Worm (Caenorhabditis elegans) whole organism, L2 larva: ENCODE data around the gene T11F9.21.
A peak's percentile ranks its signal among the peaks of the same experiment; 100 is the strongest.

ENCODE experiments used
- C34F6.9 ChIP-seq: fragments of 150-350 bp; optimal IDR thresholded peaks from 2 replicates; lab custom pipeline; 2014; ENCODE audit warnings: missing biosample characterization, missing genetic modification characterization
- F13H6.1 ChIP-seq: sonication (generic microtip); optimal IDR thresholded peaks from 2 replicates; lab custom pipeline; 2016; ENCODE audit warnings: missing genetic modification characterization, missing compliant biosample characterization
- R02D3.7 ChIP-seq: fragments of 150-350 bp; optimal IDR thresholded peaks from 2 replicates; lab custom pipeline; 2014; ENCODE audit warnings: missing biosample characterization, missing genetic modification characterization
- Y55F3AM.14 ChIP-seq: fragments of 200-800 bp; sonication (Bioruptor generic); optimal IDR thresholded peaks from 2 replicates; lab custom pipeline; 2018; ENCODE audit warnings: mild to moderate bottlenecking, missing genetic modification characterization, missing compliant biosample characterization
- ZK546.5 ChIP-seq: sonication (generic microtip); optimal IDR thresholded peaks from 2 replicates; lab custom pipeline; 2017; ENCODE audit warnings: missing biosample characterization, missing genetic modification characterization
- alr-1 ChIP-seq: fragments of 150-350 bp; optimal IDR thresholded peaks from 2 replicates; lab custom pipeline; 2014; ENCODE audit warnings: missing biosample characterization, missing genetic modification characterization
- aly-2 ChIP-seq: fragments of 150-350 bp; optimal IDR thresholded peaks from 2 replicates; lab custom pipeline; 2014; ENCODE audit warnings: missing biosample characterization, missing genetic modification characterization
- ama-1 ChIP-seq: fragments of 150-350 bp; optimal IDR thresholded peaks from 2 replicates; lab custom pipeline; 2018; ENCODE audit warnings: inconsistent platforms
- blmp-1 ChIP-seq: sonication (generic microtip); optimal IDR thresholded peaks from 2 replicates; lab custom pipeline; 2017; ENCODE audit warnings: missing genetic modification characterization, mild to moderate bottlenecking, missing compliant biosample characterization, antibody characterized with exemption, moderate library complexity; ENCODE audit not compliant: insufficient read depth
- ceh-16 ChIP-seq: fragments of 150-350 bp; optimal IDR thresholded peaks from 2 replicates; lab custom pipeline; 2014; ENCODE audit warnings: missing biosample characterization, missing genetic modification characterization
- ceh-82 ChIP-seq: fragments of 150-350 bp; optimal IDR thresholded peaks from 2 replicates; lab custom pipeline; 2014; ENCODE audit warnings: missing biosample characterization, missing genetic modification characterization
- crh-2 ChIP-seq: sonication (generic microtip); optimal IDR thresholded peaks from 2 replicates; lab custom pipeline; 2017; ENCODE audit warnings: missing biosample characterization, missing genetic modification characterization
- dmd-4 ChIP-seq: sonication (generic microtip); optimal IDR thresholded peaks from 2 replicates; lab custom pipeline; 2017; ENCODE audit warnings: missing biosample characterization, missing genetic modification characterization
- egl-27 ChIP-seq: sonication (generic microtip); optimal IDR thresholded peaks from 3 replicates; lab custom pipeline; 2017; ENCODE audit warnings: missing biosample characterization, missing genetic modification reagents, missing genetic modification characterization
- elt-1 ChIP-seq: fragments of 150-350 bp; optimal IDR thresholded peaks from 2 replicates; lab custom pipeline; 2014; ENCODE audit warnings: missing biosample characterization, missing genetic modification characterization
- elt-3 ChIP-seq: sonication (generic microtip); optimal IDR thresholded peaks from 2 replicates; lab custom pipeline; 2017; ENCODE audit warnings: missing biosample characterization, missing genetic modification characterization
- fos-1 ChIP-seq: fragments of 150-350 bp; optimal IDR thresholded peaks from 2 replicates; lab custom pipeline; 2014; ENCODE audit warnings: missing biosample characterization, missing genetic modification characterization
- gmeb-1 ChIP-seq: fragments of 150-350 bp; optimal IDR thresholded peaks from 2 replicates; lab custom pipeline; 2014; ENCODE audit warnings: missing biosample characterization, missing genetic modification characterization
- lin-11 ChIP-seq: fragments of 150-350 bp; sonication (generic microtip); optimal IDR thresholded peaks from 2 replicates; lab custom pipeline; 2014; ENCODE audit warnings: missing biosample characterization, missing genetic modification characterization, inconsistent platforms, mixed read lengths
- lin-13 ChIP-seq: fragments of 150-350 bp; optimal IDR thresholded peaks from 2 replicates; lab custom pipeline; 2014; ENCODE audit warnings: missing biosample characterization, missing genetic modification reagents, missing genetic modification characterization
- lin-39 ChIP-seq: fragments of 150-350 bp; optimal IDR thresholded peaks from 2 replicates; lab custom pipeline; 2014; ENCODE audit warnings: missing biosample characterization, missing genetic modification reagents, missing genetic modification characterization
- lsy-2 ChIP-seq, 2 experiments: fragments of 150-350 bp in 1 of 2; sonication (generic microtip) in 1 of 2; optimal IDR thresholded peaks; 2 replicates each; lab custom pipeline; 2014 to 2017; ENCODE audit warnings: missing biosample characterization in 2 of 2, missing genetic modification characterization in 2 of 2
- mab-5 ChIP-seq: fragments of 150-350 bp; optimal IDR thresholded peaks from 2 replicates; lab custom pipeline; 2014; ENCODE audit warnings: missing biosample characterization, missing genetic modification characterization
- mbf-1 ChIP-seq: sonication (generic microtip); optimal IDR thresholded peaks from 2 replicates; lab custom pipeline; 2017; ENCODE audit warnings: missing biosample characterization, missing genetic modification characterization
- mdl-1 ChIP-seq, 2 experiments: fragments of 150-350 bp in 1 of 2; sonication (generic microtip) in 1 of 2; optimal IDR thresholded peaks; 2 replicates each; lab custom pipeline; 2017; ENCODE audit warnings: missing biosample characterization in 2 of 2, missing genetic modification characterization in 2 of 2
- nhr-10 ChIP-seq: sonication (generic microtip); optimal IDR thresholded peaks from 2 replicates; lab custom pipeline; 2017; ENCODE audit warnings: missing biosample characterization, missing genetic modification characterization
- nhr-11 ChIP-seq: fragments of 150-350 bp; optimal IDR thresholded peaks from 2 replicates; lab custom pipeline; 2014; ENCODE audit warnings: missing biosample characterization, missing genetic modification characterization
- nhr-12 ChIP-seq: fragments of 150-350 bp; optimal IDR thresholded peaks from 2 replicates; lab custom pipeline; 2014; ENCODE audit warnings: missing biosample characterization, missing genetic modification characterization
- nhr-129 ChIP-seq: fragments of 150-350 bp; optimal IDR thresholded peaks from 2 replicates; lab custom pipeline; 2014; ENCODE audit warnings: missing biosample characterization, missing genetic modification characterization
- nhr-21 ChIP-seq: fragments of 150-350 bp; optimal IDR thresholded peaks from 2 replicates; lab custom pipeline; 2014; ENCODE audit warnings: missing biosample characterization, missing genetic modification characterization
- nhr-23 ChIP-seq: fragments of 150-350 bp; optimal IDR thresholded peaks from 2 replicates; lab custom pipeline; 2014; ENCODE audit warnings: missing biosample characterization, missing genetic modification reagents, missing genetic modification characterization
- nhr-237 ChIP-seq: fragments of 150-350 bp; optimal IDR thresholded peaks from 2 replicates; lab custom pipeline; 2014; ENCODE audit warnings: missing biosample characterization, missing genetic modification characterization
- nhr-25 ChIP-seq: fragments of 150-350 bp; sonication (generic microtip); optimal IDR thresholded peaks from 3 replicates; lab custom pipeline; 2014; ENCODE audit warnings: missing biosample characterization, missing genetic modification characterization
- nhr-6 ChIP-seq: fragments of 150-350 bp; optimal IDR thresholded peaks from 2 replicates; lab custom pipeline; 2014; ENCODE audit warnings: missing biosample characterization, missing genetic modification characterization
- nhr-77 ChIP-seq: fragments of 150-350 bp; optimal IDR thresholded peaks from 2 replicates; lab custom pipeline; 2014; ENCODE audit warnings: missing biosample characterization, missing genetic modification characterization
- peb-1 ChIP-seq: fragments of 150-350 bp; optimal IDR thresholded peaks from 2 replicates; lab custom pipeline; 2014; ENCODE audit warnings: missing biosample characterization, missing genetic modification characterization
- sem-4 ChIP-seq: fragments of 150-350 bp; optimal IDR thresholded peaks from 2 replicates; lab custom pipeline; 2014; ENCODE audit warnings: missing biosample characterization, missing genetic modification reagents, missing genetic modification characterization
- skn-1 ChIP-seq: sonication (generic microtip); optimal IDR thresholded peaks from 2 replicates; lab custom pipeline; 2017; ENCODE audit warnings: missing biosample characterization, missing genetic modification characterization
- sma-3 ChIP-seq: sonication (generic microtip); optimal IDR thresholded peaks from 2 replicates; lab custom pipeline; 2016; ENCODE audit warnings: missing genetic modification reagents, missing genetic modification characterization, missing compliant biosample characterization
- sma-9 ChIP-seq, 2 experiments: fragments of 150-350 bp in 1 of 2; sonication (generic microtip) in 1 of 2; optimal IDR thresholded peaks; 2 replicates each; lab custom pipeline; 2014 to 2016; ENCODE audit warnings: missing genetic modification characterization in 2 of 2, mild to moderate bottlenecking in 1 of 2, missing biosample characterization in 1 of 2, missing compliant biosample characterization in 1 of 2, missing genetic modification reagents in 1 of 2, moderate library complexity in 1 of 2
- snpc-4 ChIP-seq: fragments of 150-350 bp; optimal IDR thresholded peaks from 2 replicates; lab custom pipeline; 2014; ENCODE audit warnings: missing biosample characterization, missing genetic modification characterization
- unc-39 ChIP-seq: fragments of 150-350 bp; optimal IDR thresholded peaks from 2 replicates; lab custom pipeline; 2014; ENCODE audit warnings: missing biosample characterization, missing genetic modification characterization
- unc-55 ChIP-seq: fragments of 150-350 bp; sonication (generic microtip); optimal IDR thresholded peaks from 3 replicates; lab custom pipeline; 2014; ENCODE audit warnings: missing biosample characterization, missing genetic modification reagents, missing genetic modification characterization
- unc-62 ChIP-seq: fragments of 150-350 bp; optimal IDR thresholded peaks from 2 replicates; lab custom pipeline; 2014; ENCODE audit warnings: missing biosample characterization, missing genetic modification reagents, missing genetic modification characterization
- zag-1 ChIP-seq: fragments of 150-350 bp; optimal IDR thresholded peaks from 2 replicates; lab custom pipeline; 2014; ENCODE audit warnings: missing biosample characterization, missing genetic modification characterization
- ztf-1 ChIP-seq: fragments of 200-800 bp; sonication (Bioruptor generic); conservative IDR thresholded peaks from 2 replicates; pipeline ENCODE4 v1.3.6; 2022; ENCODE audit warnings: missing genetic modification characterization, missing compliant biosample characterization
- ztf-11 ChIP-seq: sonication (generic microtip); optimal IDR thresholded peaks from 2 replicates; lab custom pipeline; 2017; ENCODE audit warnings: missing biosample characterization, missing genetic modification characterization
- ztf-4 ChIP-seq: fragments of 150-350 bp; optimal IDR thresholded peaks from 2 replicates; lab custom pipeline; 2014; ENCODE audit warnings: missing biosample characterization, missing genetic modification characterization

T11F9.21 gene

DNA sequence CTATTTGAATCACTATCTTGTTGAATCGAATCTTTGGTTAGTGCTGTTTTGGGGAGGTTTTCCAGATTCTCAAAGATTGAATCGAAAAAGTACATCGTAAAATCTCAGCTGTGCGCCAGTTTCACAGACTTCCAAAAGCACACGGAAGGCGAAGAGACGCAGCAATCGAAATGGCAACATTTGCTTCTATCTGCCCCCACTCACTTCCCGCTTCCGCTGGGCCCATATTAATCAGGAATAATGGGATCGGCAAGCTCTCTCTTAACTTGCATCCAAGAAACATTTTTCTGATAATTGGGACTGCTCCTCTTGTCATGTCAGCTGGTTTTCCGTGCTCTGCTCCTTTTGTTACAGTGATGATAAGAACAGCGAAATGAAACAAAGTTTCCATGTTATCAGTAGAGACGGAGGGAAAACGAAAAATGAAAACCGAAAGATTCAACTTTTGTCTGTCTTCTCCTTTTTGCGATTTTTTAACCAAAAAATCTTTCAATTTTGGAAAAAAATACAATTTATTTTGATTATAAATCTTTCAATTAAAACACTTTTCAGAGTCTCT lies 43.0 kb downstream of the T11F9.21 start:
- TF ChIP-seq nhr-25 (tag; lab: Kevin White, UChicago) (no peak), peb-1 (tag; lab: Kevin White, UChicago) (no peak), mbf-1 (tag; lab: Kevin White, UChicago) (no peak), nhr-10 (tag; lab: Kevin White, UChicago) (no peak), nhr-11 (tag; lab: Kevin White, UChicago) (no peak), dmd-4 (tag; lab: Kevin White, UChicago) (no peak), ztf-1 (GFP tag; lab: Robert Waterston, UW) (no peak), mab-5 (tag; lab: Kevin White, UChicago) (peak; percentile 19), sem-4 (peak; percentile 16), unc-39 (tag; lab: Kevin White, UChicago) (no peak), ztf-4 (tag; lab: Kevin White, UChicago) (no peak), ama-1 (lab: Kevin White, UChicago) (no peak), lin-13 (GFP tag; lab: Kevin White, UChicago) (no peak), gmeb-1 (tag; lab: Kevin White, UChicago) (no peak), nhr-129 (tag; lab: Kevin White, UChicago) (peak; percentile 38), R02D3.7 (tag; lab: Kevin White, UChicago) (no peak), ceh-16 (tag; lab: Kevin White, UChicago) (no peak), lsy-2 (tag; optimal IDR thresholded peaks at IDR 0.05; lab: Kevin White, UChicago) (peak in 1 of 2 experiments; percentile 27), elt-1 (no peak), nhr-77 (tag; lab: Kevin White, UChicago) (no peak), sma-9 (GFP tag; optimal IDR thresholded peaks at IDR 0.05; lab: Kevin White, UChicago) (peak; percentile 68), sma-9 (tag; optimal IDR thresholded peaks at IDR 0.05; lab: Kevin White, UChicago) (no peak), sma-3 (no peak), blmp-1 (tag; lab: Kevin White, UChicago) (no peak), nhr-12 (tag; lab: Kevin White, UChicago) (no peak), crh-2 (tag; lab: Kevin White, UChicago) (peak; percentile 60), Y55F3AM.14 (GFP tag; lab: Kevin White, UChicago) (no peak), nhr-21 (tag; lab: Kevin White, UChicago) (no peak), F13H6.1 (tag; lab: Kevin White, UChicago) (peak; percentile 64), mdl-1 (tag; optimal IDR thresholded peaks at IDR 0.05; lab: Kevin White, UChicago) (no peak), alr-1 (tag; lab: Kevin White, UChicago) (no peak), elt-3 (tag; lab: Kevin White, UChicago) (no peak), zag-1 (tag; lab: Kevin White, UChicago) (no peak), lin-39 (tag; lab: Kevin White, UChicago) (no peak), ZK546.5 (tag; lab: Kevin White, UChicago) (no peak), aly-2 (tag; lab: Kevin White, UChicago) (no peak), fos-1 (peak; percentile 70), C34F6.9 (tag; lab: Kevin White, UChicago) (peak; percentile 26), ztf-11 (tag; lab: Kevin White, UChicago) (no peak), unc-62 (GFP tag; lab: Kevin White, UChicago) (no peak), lin-11 (tag; lab: Kevin White, UChicago) (no peak), nhr-6 (tag; lab: Kevin White, UChicago) (no peak), nhr-237 (tag; lab: Kevin White, UChicago) (no peak), egl-27 (tag; lab: Kevin White, UChicago) (no peak), snpc-4 (tag; lab: Kevin White, UChicago) (no peak), skn-1 (tag; lab: Kevin White, UChicago) (no peak), nhr-23 (tag; lab: Kevin White, UChicago) (no peak), unc-55 (GFP tag; lab: Kevin White, UChicago) (no peak), ceh-82 (tag; lab: Kevin White, UChicago) (no peak)
